Worm (Caenorhabditis elegans) whole organism, L3 larva: ENCODE results near the gene sfxn-5.

Experiments
- aly-2 ChIP-seq: fragments of 150-350 bp; optimal IDR thresholded peaks from 2 replicates; lab custom pipeline; 2014; ENCODE audit warnings: missing biosample characterization, missing genetic modification characterization
- egl-5 ChIP-seq: fragments of 150-350 bp; optimal IDR thresholded peaks from 2 replicates; lab custom pipeline; 2017; ENCODE audit warnings: missing biosample characterization, missing genetic modification reagents, missing genetic modification characterization, inconsistent platforms
- jun-1 ChIP-seq: fragments of 150-350 bp; optimal IDR thresholded peaks from 2 replicates; lab custom pipeline; 2014; ENCODE audit warnings: missing biosample characterization, missing genetic modification reagents, missing genetic modification characterization
- lin-15B ChIP-seq: fragments of 150-350 bp; optimal IDR thresholded peaks from 2 replicates; lab custom pipeline; 2014; ENCODE audit warnings: missing biosample characterization, missing genetic modification characterization
- nhr-12 ChIP-seq: fragments of 150-350 bp; optimal IDR thresholded peaks from 2 replicates; lab custom pipeline; 2014; ENCODE audit warnings: missing biosample characterization, missing genetic modification characterization
- nhr-25 ChIP-seq: sonication (generic microtip); optimal IDR thresholded peaks from 2 replicates; lab custom pipeline; 2017; ENCODE audit warnings: missing biosample characterization, missing genetic modification characterization
- pha-4 ChIP-seq: fragments of 150-350 bp; optimal IDR thresholded peaks from 2 replicates; lab custom pipeline; 2014; ENCODE audit warnings: missing biosample characterization, missing genetic modification reagents, missing genetic modification characterization
- skn-1 ChIP-seq: fragments of 150-350 bp; optimal IDR thresholded peaks from 2 replicates; lab custom pipeline; 2014; ENCODE audit warnings: missing biosample characterization, missing genetic modification characterization
- snpc-4 ChIP-seq: fragments of 150-350 bp; optimal IDR thresholded peaks from 2 replicates; lab custom pipeline; 2014; ENCODE audit warnings: missing biosample characterization, missing genetic modification characterization

DNA sequence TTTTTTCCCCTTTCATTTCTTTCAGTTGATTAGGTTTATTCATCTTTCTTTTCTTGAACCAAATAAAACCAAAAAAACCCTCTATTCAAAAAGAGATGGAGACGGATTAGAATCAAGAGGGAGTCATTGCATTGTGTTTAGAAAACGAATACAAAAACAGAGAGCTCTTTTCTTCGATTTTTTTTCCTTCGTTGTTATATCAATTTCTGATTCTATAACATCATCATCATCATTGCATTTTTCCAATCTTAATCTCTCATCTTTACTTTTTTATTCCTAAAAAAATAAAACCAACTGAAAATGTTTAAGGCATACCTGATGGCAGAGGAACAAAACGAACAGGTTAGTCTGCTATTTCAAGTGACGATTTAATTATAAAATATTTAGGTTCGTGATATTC, 46.1 kb downstream of the sfxn-5 start, which contains the start of gene T05H10.8:
- no peak for TF ChIP-seq nhr-12 (tag; lab: Kevin White, UChicago)
- TF ChIP-seq skn-1, result no peak
- no peak for TF ChIP-seq aly-2
- TF ChIP-seq snpc-4 (tag; lab: Kevin White, UChicago), result no peak
- TF ChIP-seq nhr-25 (tag; lab: Kevin White, UChicago), result no peak
- no peak for TF ChIP-seq jun-1 (tag; lab: Kevin White, UChicago)
- no peak for TF ChIP-seq pha-4 (tag; lab: Kevin White, UChicago)
- no peak for TF ChIP-seq lin-15B (tag; lab: Kevin White, UChicago)
- no peak for TF ChIP-seq egl-5
